Worm (Caenorhabditis elegans): ENCODE measurements around the gene R105.1.

R105.1 gene

ce11 chrIV:4660151-4661041 lies 26.9 kb downstream of the R105.1 start, which contains the start of the genes F29B9.11 and jmjd-1.2 (continued):
- TF ChIP-seq elt-1 (tag; optimal IDR thresholded peaks at IDR 0.05), result no peak
- TF ChIP-seq gmeb-1 (tag; optimal IDR thresholded peaks at IDR 0.05), result peak; percentile 79

ce11 chrIV:4665079-4665478 lies 31.6 kb downstream of the R105.1 start, which contains the start of gene F29B9.1:
Gene F29B9.1, plus strand, starts transcription at chrIV:4665379.
- TF ChIP-seq ztf-4 (tag; optimal IDR thresholded peaks at IDR 0.05), result no peak
- TF ChIP-seq mbf-1 (tag; optimal IDR thresholded peaks at IDR 0.05), result no peak
- no peak for TF ChIP-seq ama-1 (optimal IDR thresholded peaks at IDR 0.05)
- no peak for TF ChIP-seq egl-27 (tag; optimal IDR thresholded peaks at IDR 0.05)

DNA sequence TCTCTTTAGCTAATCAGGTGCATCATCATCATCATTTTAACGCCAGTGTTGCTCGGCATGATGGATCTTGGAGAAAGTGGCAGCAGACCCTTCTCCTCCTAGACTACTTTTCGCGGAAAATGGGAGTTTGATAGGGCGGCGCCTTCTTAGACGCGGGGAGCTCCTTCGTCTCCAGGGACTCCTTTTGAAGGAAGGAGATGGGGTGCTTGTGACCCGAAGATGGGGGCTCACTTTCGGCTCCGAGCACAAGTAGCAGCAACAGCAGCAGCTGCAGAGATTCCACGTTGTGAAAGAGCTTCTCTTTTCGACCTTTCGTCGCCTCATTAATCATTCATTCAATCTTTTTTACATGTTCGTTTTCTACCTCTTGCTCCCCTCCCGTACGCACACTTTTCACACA lies 33.9 kb downstream of the R105.1 start:
- TF ChIP-seq ztf-11 (tag; optimal IDR thresholded peaks at IDR 0.05) (no peak), dmd-4 (tag; optimal IDR thresholded peaks at IDR 0.05) (no peak), ceh-16 (tag; optimal IDR thresholded peaks at IDR 0.05) (no peak), elt-3 (tag; optimal IDR thresholded peaks at IDR 0.05) (no peak), nhr-21 (tag; optimal IDR thresholded peaks at IDR 0.05) (no peak), mbf-1 (tag; optimal IDR thresholded peaks at IDR 0.05) (no peak), nhr-25 (tag; optimal IDR thresholded peaks at IDR 0.05) (no peak), unc-55 (GFP tag; optimal IDR thresholded peaks at IDR 0.05) (no peak), ama-1 (optimal IDR thresholded peaks at IDR 0.05) (no peak), nhr-129 (tag; optimal IDR thresholded peaks at IDR 0.05) (no peak), zag-1 (tag; optimal IDR thresholded peaks at IDR 0.05) (no peak), ztf-4 (tag; optimal IDR thresholded peaks at IDR 0.05) (no peak)

DNA sequence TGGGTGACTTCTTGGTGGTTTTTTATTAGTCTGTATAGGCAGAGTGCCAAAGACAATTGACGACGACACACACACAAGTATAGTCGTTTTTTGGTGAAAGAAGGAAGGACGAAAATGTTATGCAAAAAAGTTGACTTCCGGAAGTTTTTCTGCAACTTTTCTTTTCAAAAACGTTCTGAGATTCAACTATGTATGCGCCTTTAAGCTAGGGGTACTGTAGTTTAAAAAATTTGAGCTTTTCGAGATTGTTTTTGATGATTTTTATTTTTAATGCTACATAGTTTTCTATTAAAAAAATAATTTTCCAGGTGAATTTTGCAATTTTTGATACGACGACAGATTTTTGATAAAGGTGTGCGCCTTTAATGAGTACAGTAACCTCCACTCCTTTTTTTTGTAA lies 34.3 kb downstream of the R105.1 start:
- TF ChIP-seq nhr-237 (tag; optimal IDR thresholded peaks at IDR 0.05), result no peak
- no peak for TF ChIP-seq ama-1 (optimal IDR thresholded peaks at IDR 0.05)
- TF ChIP-seq nhr-11 (tag; optimal IDR thresholded peaks at IDR 0.05), result no peak
- no peak for TF ChIP-seq nhr-77 (tag; optimal IDR thresholded peaks at IDR 0.05)
- TF ChIP-seq gmeb-1 (tag; optimal IDR thresholded peaks at IDR 0.05), result no peak
- TF ChIP-seq F13H6.1 (tag; optimal IDR thresholded peaks at IDR 0.05), result no peak
- no peak for TF ChIP-seq unc-55 (GFP tag; optimal IDR thresholded peaks at IDR 0.05)
- TF ChIP-seq ZK546.5 (tag; optimal IDR thresholded peaks at IDR 0.05), result no peak
- no peak for TF ChIP-seq snpc-4 (tag; optimal IDR thresholded peaks at IDR 0.05)
- no peak for TF ChIP-seq nhr-6 (tag; optimal IDR thresholded peaks at IDR 0.05)

DNA sequence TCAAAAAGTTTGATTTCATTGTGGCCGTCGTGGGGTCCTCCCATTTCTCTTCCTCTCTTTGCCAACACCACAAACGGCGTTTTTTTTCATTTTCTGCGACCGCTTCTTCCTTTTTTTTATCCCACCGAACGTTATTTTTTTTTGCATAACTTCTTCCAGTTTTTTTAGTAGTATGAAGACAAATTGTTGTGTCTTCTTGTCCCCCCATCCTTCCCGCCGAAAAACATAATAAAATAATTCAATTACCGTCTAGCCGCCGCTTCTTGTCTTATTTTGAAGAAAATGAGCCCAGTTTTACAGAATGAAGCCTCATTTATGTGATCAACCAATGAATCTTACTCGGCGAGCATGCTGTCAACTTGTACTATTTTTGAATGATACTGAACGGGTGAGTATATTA lies 35.7 kb downstream of the R105.1 start, which contains the start of gene F29B9.12:
Gene F29B9.12, plus strand, starts transcription at position 301 of the 400 bp plus-strand sequence.
- TF ChIP-seq nhr-23 (tag; optimal IDR thresholded peaks at IDR 0.05) (no peak), aly-2 (tag; optimal IDR thresholded peaks at IDR 0.05) (no peak), skn-1 (tag; optimal IDR thresholded peaks at IDR 0.05) (no peak), alr-1 (tag; optimal IDR thresholded peaks at IDR 0.05) (no peak)

DNA sequence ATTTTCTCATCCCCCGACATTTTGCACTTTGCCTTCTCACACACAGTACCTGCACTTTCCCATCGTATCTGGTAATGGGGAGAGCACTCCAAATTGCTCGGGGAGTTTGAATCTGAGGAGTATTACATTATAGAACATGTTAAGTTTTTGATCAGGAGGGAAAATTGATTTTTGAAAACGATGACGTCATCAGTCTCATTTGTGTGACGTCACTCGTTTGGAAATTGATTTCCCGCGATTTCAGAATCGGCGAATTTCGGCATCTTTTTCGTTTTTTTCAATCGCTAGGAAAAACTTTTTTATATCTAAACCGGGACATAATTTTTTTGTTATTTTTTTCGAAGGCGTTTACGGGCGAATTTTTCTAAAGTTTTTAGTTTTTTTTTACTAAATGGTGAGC lies 39.8 kb downstream of the R105.1 start:
- TF ChIP-seq sma-9 (GFP tag; optimal IDR thresholded peaks at IDR 0.05), result no peak
- TF ChIP-seq sma-9 (tag; optimal IDR thresholded peaks at IDR 0.05), result no peak
- TF ChIP-seq F13H6.1 (tag; optimal IDR thresholded peaks at IDR 0.05), result no peak
- no peak for TF ChIP-seq nhr-11 (tag; optimal IDR thresholded peaks at IDR 0.05)
- TF ChIP-seq elt-1 (tag; optimal IDR thresholded peaks at IDR 0.05), result no peak
- TF ChIP-seq sem-4 (tag; optimal IDR thresholded peaks at IDR 0.05), result no peak
- no peak for TF ChIP-seq elt-3 (tag; optimal IDR thresholded peaks at IDR 0.05)
- no peak for TF ChIP-seq ceh-82 (tag; optimal IDR thresholded peaks at IDR 0.05)
- TF ChIP-seq fos-1 (tag; optimal IDR thresholded peaks at IDR 0.05), result no peak
- TF ChIP-seq nhr-129 (tag; optimal IDR thresholded peaks at IDR 0.05), result no peak
- no peak for TF ChIP-seq snpc-4 (tag; optimal IDR thresholded peaks at IDR 0.05)
- TF ChIP-seq unc-39 (tag; optimal IDR thresholded peaks at IDR 0.05), result no peak
- no peak for TF ChIP-seq nhr-12 (tag; optimal IDR thresholded peaks at IDR 0.05)

Measured in whole organism, L2 larva.